Worm (Caenorhabditis elegans) whole organism, mixed stage, embryonic: ENCODE data around the gene srlf-15.

Experiments used
- M03D4.4 ChIP-seq: sonication (generic microtip); optimal IDR thresholded peaks from 2 replicates; lab custom pipeline; 2017; ENCODE audit warnings: mild to moderate bottlenecking, missing genetic modification characterization, missing compliant biosample characterization
- bed-3 ChIP-seq: fragments of 200-800 bp; sonication (Bioruptor generic); optimal IDR thresholded peaks from 3 replicates; lab custom pipeline; 2018; ENCODE audit warnings: mild to moderate bottlenecking, missing genetic modification characterization, moderate library complexity, missing compliant biosample characterization
- blmp-1 ChIP-seq: fragments of 150-350 bp; optimal IDR thresholded peaks from 2 replicates; lab custom pipeline; 2014; ENCODE audit warnings: missing biosample characterization, missing genetic modification characterization
- ceh-39 ChIP-seq: fragments of 150-350 bp; optimal IDR thresholded peaks from 2 replicates; lab custom pipeline; 2014; ENCODE audit warnings: missing biosample characterization, missing genetic modification characterization
- ceh-43 ChIP-seq: fragments of 200-800 bp; sonication (Bioruptor generic); optimal IDR thresholded peaks from 2 replicates; lab custom pipeline; 2018; ENCODE audit warnings: mild to moderate bottlenecking, missing genetic modification characterization, moderate library complexity, missing compliant biosample characterization
- ceh-83 ChIP-seq: fragments of 200-800 bp; sonication (Bioruptor generic); optimal IDR thresholded peaks from 2 replicates; lab custom pipeline; 2018; ENCODE audit warnings: mild to moderate bottlenecking, missing genetic modification characterization, missing compliant biosample characterization
- ces-1 ChIP-seq: fragments of 150-350 bp; optimal IDR thresholded peaks from 2 replicates; lab custom pipeline; 2014; ENCODE audit warnings: missing biosample characterization, missing genetic modification reagents, missing genetic modification characterization
- cnd-1 ChIP-seq: fragments of 200-800 bp; sonication (Bioruptor generic); optimal IDR thresholded peaks from 2 replicates; lab custom pipeline; 2018; ENCODE audit warnings: mild to moderate bottlenecking, missing genetic modification characterization, missing compliant biosample characterization
- drap-1 ChIP-seq: fragments of 200-800 bp; sonication (Bioruptor generic); optimal IDR thresholded peaks from 3 replicates; lab custom pipeline; 2018; ENCODE audit warnings: mild to moderate bottlenecking, missing genetic modification characterization, missing compliant biosample characterization
- elt-1 ChIP-seq: sonication (generic microtip); optimal IDR thresholded peaks from 2 replicates; lab custom pipeline; 2017; ENCODE audit warnings: missing genetic modification characterization, mild to moderate bottlenecking, missing compliant biosample characterization, antibody characterized with exemption, moderate library complexity, borderline replicate concordance; ENCODE audit not compliant: insufficient read depth
- elt-3 ChIP-seq: fragments of 150-350 bp; optimal IDR thresholded peaks from 2 replicates; lab custom pipeline; 2014; ENCODE audit warnings: missing biosample characterization, missing genetic modification characterization
- ham-2 ChIP-seq: fragments of 200-800 bp; sonication (Bioruptor generic); optimal IDR thresholded peaks from 2 replicates; lab custom pipeline; 2018; ENCODE audit warnings: mild to moderate bottlenecking, missing genetic modification characterization, missing compliant biosample characterization
- hlh-1 ChIP-seq: fragments of 150-350 bp; optimal IDR thresholded peaks from 2 replicates; lab custom pipeline; 2014; ENCODE audit warnings: missing biosample characterization, missing genetic modification reagents, missing genetic modification characterization
- lin-13 ChIP-seq: fragments of 150-350 bp; optimal IDR thresholded peaks from 2 replicates; lab custom pipeline; 2014; ENCODE audit warnings: missing biosample characterization, missing genetic modification characterization
- lin-32 ChIP-seq: fragments of 200-800 bp; sonication (Bioruptor generic); optimal IDR thresholded peaks from 2 replicates; lab custom pipeline; 2018; ENCODE audit warnings: mild to moderate bottlenecking, missing genetic modification characterization, missing compliant biosample characterization
- mep-1 ChIP-seq: fragments of 150-350 bp; optimal IDR thresholded peaks from 2 replicates; lab custom pipeline; 2017; ENCODE audit warnings: missing biosample characterization, missing genetic modification reagents, missing genetic modification characterization, inconsistent platforms
- mls-2 ChIP-seq: sonication (generic microtip); optimal IDR thresholded peaks from 2 replicates; lab custom pipeline; 2016; ENCODE audit warnings: mild to moderate bottlenecking, missing genetic modification characterization, moderate library complexity, missing compliant biosample characterization
- nhr-12 ChIP-seq: fragments of 150-350 bp; optimal IDR thresholded peaks from 2 replicates; lab custom pipeline; 2014; ENCODE audit warnings: missing biosample characterization, missing genetic modification characterization
- nhr-2 ChIP-seq: fragments of 150-350 bp; optimal IDR thresholded peaks from 2 replicates; lab custom pipeline; 2014; ENCODE audit warnings: missing biosample characterization, missing genetic modification characterization
- nhr-237 ChIP-seq: fragments of 150-350 bp; optimal IDR thresholded peaks from 2 replicates; lab custom pipeline; 2014; ENCODE audit warnings: missing biosample characterization, missing genetic modification characterization
- nhr-28 ChIP-seq: fragments of 150-350 bp; optimal IDR thresholded peaks from 2 replicates; lab custom pipeline; 2014; ENCODE audit warnings: missing biosample characterization, missing genetic modification characterization
- nhr-76 ChIP-seq: sonication (generic microtip); optimal IDR thresholded peaks from 2 replicates; lab custom pipeline; 2017; ENCODE audit warnings: missing biosample characterization, missing genetic modification characterization
- pha-4 ChIP-seq: fragments of 150-350 bp; optimal IDR thresholded peaks from 2 replicates; lab custom pipeline; 2018; ENCODE audit warnings: missing biosample characterization, missing genetic modification reagents, missing genetic modification characterization
- snpc-4 ChIP-seq: fragments of 150-350 bp; optimal IDR thresholded peaks from 2 replicates; lab custom pipeline; 2014; ENCODE audit warnings: missing biosample characterization, missing genetic modification characterization
- sptf-1 ChIP-seq: sonication (generic microtip); optimal IDR thresholded peaks from 2 replicates; lab custom pipeline; 2017; ENCODE audit warnings: mild to moderate bottlenecking, missing genetic modification characterization, moderate library complexity, missing compliant biosample characterization
- tbx-8 ChIP-seq: fragments of 200-800 bp; sonication (Bioruptor generic); optimal IDR thresholded peaks from 2 replicates; lab custom pipeline; 2018; ENCODE audit warnings: mild to moderate bottlenecking, missing genetic modification characterization, moderate library complexity, missing compliant biosample characterization
- unc-120 ChIP-seq: sonication (generic microtip); optimal IDR thresholded peaks from 2 replicates; lab custom pipeline; 2017; ENCODE audit warnings: missing genetic modification characterization, missing compliant biosample characterization; ENCODE audit not compliant: poor library complexity, severe bottlenecking
- unc-39 ChIP-seq: fragments of 150-350 bp; optimal IDR thresholded peaks from 2 replicates; lab custom pipeline; 2014; ENCODE audit warnings: missing biosample characterization, missing genetic modification characterization
- unc-62 ChIP-seq: fragments of 150-350 bp; optimal IDR thresholded peaks from 2 replicates; lab custom pipeline; 2014; ENCODE audit warnings: missing biosample characterization, missing genetic modification reagents, missing genetic modification characterization
- zip-8 ChIP-seq: fragments of 150-350 bp; optimal IDR thresholded peaks from 2 replicates; lab custom pipeline; 2014; ENCODE audit warnings: missing biosample characterization, missing genetic modification characterization
- ztf-11 ChIP-seq: fragments of 150-350 bp; optimal IDR thresholded peaks from 2 replicates; lab custom pipeline; 2014; ENCODE audit warnings: missing biosample characterization, missing genetic modification characterization

Gene srlf-15

ce11 chrII:11050678-11051077 lies 14.8 kb downstream of the srlf-15 start:
- no peak for TF ChIP-seq unc-39 (tag; lab: Kevin White, UChicago)
- no peak for TF ChIP-seq lin-13 (tag; lab: Kevin White, UChicago)
- TF ChIP-seq ces-1 (GFP tag; lab: Kevin White, UChicago) = no peak
- no peak for TF ChIP-seq unc-62 (GFP tag; lab: Kevin White, UChicago)
- TF ChIP-seq sptf-1 (tag; lab: Kevin White, UChicago) = no peak
- no peak for TF ChIP-seq ztf-11 (tag; lab: Kevin White, UChicago)
- no peak for TF ChIP-seq nhr-28 (tag; lab: Kevin White, UChicago)
- no peak for TF ChIP-seq unc-120 (tag; lab: Kevin White, UChicago)
- no peak for TF ChIP-seq mep-1 (tag; lab: Kevin White, UChicago)
- TF ChIP-seq mls-2 (tag; lab: Kevin White, UChicago) = no peak
- no peak for TF ChIP-seq ceh-43 (GFP tag; lab: Kevin White, UChicago)
- TF ChIP-seq, all 35 proteins: peak for 0

- no peak for TF ChIP-seq M03D4.4 (tag; lab: Kevin White, UChicago)
- TF ChIP-seq drap-1 (GFP tag; lab: Kevin White, UChicago) = no peak
- no peak for TF ChIP-seq unc-39 (tag; lab: Kevin White, UChicago)
- no peak for TF ChIP-seq zip-8
- no peak for TF ChIP-seq blmp-1 (tag; lab: Kevin White, UChicago)
- TF ChIP-seq lin-32 (GFP tag; lab: Kevin White, UChicago) = no peak
- TF ChIP-seq snpc-4 (tag; lab: Kevin White, UChicago) = no peak
- no peak for TF ChIP-seq tbx-8
- TF ChIP-seq ztf-11 (tag; lab: Kevin White, UChicago) = no peak
- TF ChIP-seq lin-13 (tag; lab: Kevin White, UChicago) = no peak
- no peak for TF ChIP-seq pha-4 (tag; lab: Kevin White, UChicago)
- TF ChIP-seq bed-3 (GFP tag; lab: Kevin White, UChicago) = no peak
- no peak for TF ChIP-seq mep-1 (tag; lab: Kevin White, UChicago)
- no peak for TF ChIP-seq hlh-1 (tag; lab: Kevin White, UChicago)
- TF ChIP-seq nhr-237 (tag; lab: Kevin White, UChicago) = no peak
- TF ChIP-seq mls-2 (tag; lab: Kevin White, UChicago) = no peak
- TF ChIP-seq, all 35 proteins: peak for 0
These were observed 16.7 kb downstream of the srlf-15 start for ce11 chrII:11052526-11052925.

- TF ChIP-seq ztf-11 (tag; lab: Kevin White, UChicago) (no peak), pha-4 (tag; lab: Kevin White, UChicago) (no peak), cnd-1 (tag; lab: Kevin White, UChicago) (no peak), ces-1 (GFP tag; lab: Kevin White, UChicago) (no peak), nhr-2 (tag; lab: Kevin White, UChicago) (no peak), lin-32 (GFP tag; lab: Kevin White, UChicago) (no peak), ceh-43 (GFP tag; lab: Kevin White, UChicago) (no peak), unc-120 (tag; lab: Kevin White, UChicago) (no peak), ham-2 (GFP tag; lab: Kevin White, UChicago) (no peak), elt-1 (tag; lab: Kevin White, UChicago) (no peak), ceh-83 (no peak), M03D4.4 (tag; lab: Kevin White, UChicago) (no peak), nhr-76 (tag; lab: Kevin White, UChicago) (no peak), ceh-39 (tag; lab: Kevin White, UChicago) (no peak), mls-2 (tag; lab: Kevin White, UChicago) (no peak), drap-1 (GFP tag; lab: Kevin White, UChicago) (no peak), bed-3 (GFP tag; lab: Kevin White, UChicago) (no peak), mep-1 (tag; lab: Kevin White, UChicago) (no peak), nhr-12 (tag; lab: Kevin White, UChicago) (no peak)
These were observed 19.3 kb downstream of the srlf-15 start, which contains the start of gene F45E10.2 for ce11 chrII:11055223-11055622. Gene F45E10.2 (minus strand): TSS chrII:11055323.

- no peak for TF ChIP-seq sptf-1 (tag; lab: Kevin White, UChicago)
- TF ChIP-seq bed-3 (GFP tag; lab: Kevin White, UChicago) = no peak
- TF ChIP-seq elt-3 (tag; lab: Kevin White, UChicago) = peak; percentile 43
- TF ChIP-seq elt-1 (tag; lab: Kevin White, UChicago) = peak; percentile 77
These were observed 21.4 kb downstream of the srlf-15 start for ce11 chrII:11057256-11057655.
